Fruit fly (Drosophila melanogaster) whole organism, pupa: ENCODE measurements around the gene CG7246.

Source experiments
- CG10348 ChIP-seq: fragments of 200-800 bp; sonication (Bioruptor generic); IDR thresholded peaks from 2 replicates; pipeline ENCODE4 v1.3.6; 2022; ENCODE audit warnings: missing biosample characterization, missing genetic modification characterization
- CG12605 ChIP-seq: fragments of 200-800 bp; sonication (Bioruptor generic); IDR thresholded peaks from 2 replicates; pipeline ENCODE4 v1.3.6; 2022; ENCODE audit warnings: missing biosample characterization, missing genetic modification characterization
- CG13204 ChIP-seq: fragments of 200-800 bp; sonication (Bioruptor generic); optimal IDR thresholded peaks from 2 replicates; lab custom pipeline; 2018; ENCODE audit warnings: missing biosample characterization, mild to moderate bottlenecking, missing genetic modification characterization, moderate library complexity
- CG14655 ChIP-seq: fragments of 200-800 bp; sonication (Bioruptor generic); optimal IDR thresholded peaks from 3 replicates; lab custom pipeline; 2017; ENCODE audit warnings: mild to moderate bottlenecking, missing biosample characterization, missing genetic modification reagents, missing genetic modification characterization
- CG15710 ChIP-seq: fragments of 200-800 bp; sonication (Bioruptor generic); optimal IDR thresholded peaks from 2 replicates; lab custom pipeline; 2018; ENCODE audit warnings: missing biosample characterization, mild to moderate bottlenecking, missing genetic modification characterization, moderate library complexity
- CG17806 ChIP-seq: fragments of 200-800 bp; sonication (Bioruptor generic); optimal IDR thresholded peaks from 2 replicates; lab custom pipeline; 2018; ENCODE audit warnings: missing biosample characterization, mild to moderate bottlenecking, missing genetic modification characterization, moderate library complexity
- CG32121 ChIP-seq: fragments of 200-800 bp; sonication (Bioruptor generic); IDR thresholded peaks from 2 replicates; pipeline ENCODE4 v1.3.6; 2022; ENCODE audit warnings: missing biosample characterization, missing genetic modification characterization
- CG34367 ChIP-seq: fragments of 200-800 bp; sonication (Bioruptor generic); optimal IDR thresholded peaks from 2 replicates; lab custom pipeline; 2018; ENCODE audit warnings: missing biosample characterization, mild to moderate bottlenecking, missing genetic modification characterization
- CG4496 ChIP-seq: fragments of 200-800 bp; sonication (Bioruptor generic); IDR thresholded peaks from 3 replicates; pipeline ENCODE4 v1.3.6; 2022; ENCODE audit warnings: missing biosample characterization, missing genetic modification characterization
- CG8159 ChIP-seq: fragments of 200-800 bp; sonication (Bioruptor generic); optimal IDR thresholded peaks from 3 replicates; lab custom pipeline; 2018; ENCODE audit warnings: missing biosample characterization, mild to moderate bottlenecking, missing genetic modification characterization, moderate library complexity
- CG8301 ChIP-seq: fragments of 200-800 bp; sonication (Bioruptor generic); optimal IDR thresholded peaks from 2 replicates; lab custom pipeline; 2018; ENCODE audit warnings: missing biosample characterization, mild to moderate bottlenecking, missing genetic modification characterization
- CG9948 ChIP-seq: fragments of 200-800 bp; sonication (Bioruptor generic); optimal IDR thresholded peaks from 2 replicates; lab custom pipeline; 2018; ENCODE audit warnings: missing biosample characterization, mild to moderate bottlenecking, missing genetic modification characterization, moderate library complexity
- D1 ChIP-seq: fragments of 200-800 bp; sonication (Bioruptor generic); optimal IDR thresholded peaks from 2 replicates; lab custom pipeline; 2018; ENCODE audit warnings: missing biosample characterization, mild to moderate bottlenecking, missing genetic modification characterization, moderate library complexity
- EcR ChIP-seq: fragments of 200-800 bp; sonication (Bioruptor generic); optimal IDR thresholded peaks from 3 replicates; lab custom pipeline; 2019; ENCODE audit warnings: missing biosample characterization, missing genetic modification characterization, mild to moderate bottlenecking, moderate library complexity, missing genetic modification reagents
- Ets98B ChIP-seq: fragments of 200-800 bp; sonication (Bioruptor generic); IDR thresholded peaks from 2 replicates; pipeline ENCODE4 v1.3.6; 2022; ENCODE audit warnings: missing biosample characterization, missing genetic modification characterization
- Pif1A ChIP-seq: fragments of 200-800 bp; sonication (Bioruptor generic); optimal IDR thresholded peaks from 3 replicates; lab custom pipeline; 2016; ENCODE audit warnings: missing biosample characterization, missing genetic modification characterization
- Pif1B ChIP-seq: fragments of 200-800 bp; sonication (Bioruptor generic); optimal IDR thresholded peaks from 3 replicates; lab custom pipeline; 2016; ENCODE audit warnings: missing biosample characterization, missing genetic modification characterization
- Snoo ChIP-seq: fragments of 200-800 bp; sonication (Bioruptor generic); optimal IDR thresholded peaks from 3 replicates; lab custom pipeline; 2017; ENCODE audit warnings: missing biosample characterization, mild to moderate bottlenecking, missing genetic modification characterization, inconsistent platforms
- fd96Ca ChIP-seq: fragments of 200-800 bp; sonication (Bioruptor generic); IDR thresholded peaks from 3 replicates; pipeline ENCODE4 v1.3.6; 2022; ENCODE audit warnings: missing biosample characterization, missing genetic modification characterization
- gl ChIP-seq: fragments of 200-800 bp; sonication (Bioruptor generic); optimal IDR thresholded peaks from 2 replicates; lab custom pipeline; 2018; ENCODE audit warnings: missing biosample characterization, mild to moderate bottlenecking, missing genetic modification characterization
- rn ChIP-seq: fragments of 200-800 bp; sonication (Bioruptor generic); IDR thresholded peaks from 2 replicates; pipeline ENCODE4 v1.3.6; 2022; ENCODE audit warnings: missing biosample characterization, missing genetic modification characterization

CG7246 gene

DNA sequence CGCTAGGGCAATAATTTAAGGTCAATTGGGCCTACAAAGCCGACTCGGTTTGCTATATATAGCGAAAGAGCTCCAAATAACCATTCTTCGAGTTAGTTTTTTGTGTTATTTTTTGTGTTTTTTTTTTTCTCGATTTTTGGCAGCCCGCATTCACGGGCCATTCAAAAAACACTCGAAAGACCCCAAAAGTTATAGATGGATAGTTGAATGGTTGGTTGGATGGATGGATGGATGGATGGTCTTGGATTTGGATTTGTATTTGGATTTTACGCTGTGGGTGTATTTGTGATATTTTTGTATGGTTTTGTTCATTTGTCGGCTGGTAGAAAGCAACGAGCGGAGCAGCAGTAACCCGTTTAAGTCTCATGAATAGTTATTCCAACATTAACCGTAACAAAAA is 16.8 kb downstream of the CG7246 start:
- TF ChIP-seq Pif1B (GFP tag; lab: Kevin White, UChicago) (no peak), CG13204 (GFP tag; lab: Kevin White, UChicago) (no peak), Snoo (tag; lab: Kevin White, UChicago) (no peak), CG32121 (no peak), CG4496 (no peak), Ets98B (GFP tag; lab: Robert Waterston, UW) (no peak), gl (tag; lab: Kevin White, UChicago) (no peak), CG8159 (tag; lab: Kevin White, UChicago) (no peak)

DNA sequence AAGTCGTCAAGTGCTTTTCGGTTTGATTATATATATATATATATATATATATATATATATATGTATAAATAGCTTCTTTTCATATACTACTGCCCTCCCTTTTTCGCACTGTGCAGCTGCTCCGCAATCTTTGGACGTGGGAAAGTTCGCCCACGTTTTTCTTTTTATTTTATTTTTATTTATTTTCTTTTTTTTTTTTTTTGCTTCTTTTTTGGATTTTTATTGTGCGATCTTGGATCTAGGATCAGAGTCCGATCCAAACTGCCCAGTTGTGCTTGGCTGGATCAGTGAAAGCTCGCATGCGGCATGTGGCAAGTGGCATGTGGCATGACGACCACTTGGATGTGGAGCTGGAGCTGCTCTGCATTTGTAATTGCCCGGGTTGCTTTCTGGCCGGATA is 17.4 kb downstream of the CG7246 start:
- no peak for TF ChIP-seq CG12605 (GFP tag; lab: Robert Waterston, UW)
- TF ChIP-seq Snoo (tag; lab: Kevin White, UChicago): no peak
- TF ChIP-seq rn (GFP tag; lab: Robert Waterston, UW): no peak
- TF ChIP-seq CG15710 (tag; lab: Kevin White, UChicago): no peak
- no peak for TF ChIP-seq CG34367 (tag; lab: Kevin White, UChicago)
- TF ChIP-seq CG10348 (GFP tag; lab: Robert Waterston, UW): no peak

DNA sequence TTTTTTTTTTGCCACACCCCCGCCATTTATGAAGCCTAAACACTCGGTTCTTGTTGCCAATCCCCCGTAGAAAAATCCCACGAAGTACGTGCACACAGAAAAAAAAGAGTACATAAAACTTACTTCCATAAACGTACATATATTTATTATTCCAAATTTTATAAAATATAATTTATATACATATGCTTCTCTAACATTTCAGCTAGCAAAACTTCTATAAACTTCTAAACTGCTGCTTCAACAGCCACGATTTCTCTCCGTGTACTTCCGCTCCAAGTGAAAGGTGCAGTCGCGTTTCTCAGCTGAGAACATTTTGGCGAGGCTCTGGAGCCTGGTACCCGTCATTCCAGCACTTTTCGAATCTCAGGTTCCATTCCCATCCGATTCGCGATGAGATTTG is 18.2 kb downstream of the CG7246 start:
- TF ChIP-seq CG4496 (peak; percentile 83), CG14655 (GFP tag; lab: Kevin White, UChicago) (peak; percentile 45), CG13204 (GFP tag; lab: Kevin White, UChicago) (no peak), CG17806 (tag; lab: Kevin White, UChicago) (peak; percentile 26), rn (GFP tag; lab: Robert Waterston, UW) (peak; percentile 5; the same call in 1 of the 2 replicates), Pif1A (peak; percentile 29), CG32121 (peak; percentile 74), CG8301 (peak; percentile 37), EcR (no peak), Ets98B (GFP tag; lab: Robert Waterston, UW) (peak; percentile 61), Snoo (tag; lab: Kevin White, UChicago) (peak; percentile 44), CG8159 (tag; lab: Kevin White, UChicago) (peak; percentile 40), Pif1B (GFP tag; lab: Kevin White, UChicago) (peak; percentile 73), gl (tag; lab: Kevin White, UChicago) (no peak), D1 (tag; lab: Kevin White, UChicago) (no peak), fd96Ca (GFP tag; lab: Robert Waterston, UW) (peak; percentile 73), CG34367 (tag; lab: Kevin White, UChicago) (no peak), CG10348 (GFP tag; lab: Robert Waterston, UW) (no peak), CG12605 (GFP tag; lab: Robert Waterston, UW) (peak; percentile 72), CG15710 (tag; lab: Kevin White, UChicago) (peak; percentile 57), CG9948 (tag; lab: Kevin White, UChicago) (peak; percentile 38)

DNA sequence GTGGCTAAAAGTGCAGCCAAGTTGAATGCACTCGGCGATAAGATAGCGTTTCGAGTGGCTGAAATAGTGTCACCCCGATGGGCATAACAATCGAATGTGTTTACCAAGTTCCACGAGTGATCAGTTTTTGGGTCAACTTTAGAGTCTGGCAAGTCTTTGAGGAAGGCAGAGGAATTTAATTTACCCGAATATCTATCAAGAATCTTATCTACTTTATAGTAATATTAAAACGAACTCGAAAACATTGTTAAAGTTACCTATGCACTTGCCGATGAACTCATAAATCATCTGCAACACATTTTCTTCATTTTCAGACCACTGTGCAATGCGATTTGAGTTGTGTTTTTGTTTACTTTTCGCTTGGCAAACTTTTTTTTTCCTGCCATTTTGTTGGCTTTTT is 19.6 kb downstream of the CG7246 start:
- TF ChIP-seq Pif1A: peak; percentile 53
- no peak for TF ChIP-seq CG12605 (GFP tag; lab: Robert Waterston, UW)
- no peak for TF ChIP-seq CG34367 (tag; lab: Kevin White, UChicago)
- TF ChIP-seq EcR: peak; percentile 62
- TF ChIP-seq CG32121: peak; percentile 48
- peak; percentile 32 for TF ChIP-seq CG14655 (GFP tag; lab: Kevin White, UChicago)
- peak; percentile 28 for TF ChIP-seq CG8301
- TF ChIP-seq Pif1B (GFP tag; lab: Kevin White, UChicago): peak; percentile 22
- TF ChIP-seq CG15710 (tag; lab: Kevin White, UChicago): peak; percentile 3
- TF ChIP-seq Ets98B (GFP tag; lab: Robert Waterston, UW): peak; percentile 12; the same call in 1 of the 2 replicates
- peak; percentile 6 for TF ChIP-seq CG9948 (tag; lab: Kevin White, UChicago)
- TF ChIP-seq CG8159 (tag; lab: Kevin White, UChicago): peak; percentile 46
- TF ChIP-seq CG17806 (tag; lab: Kevin White, UChicago): no peak
- TF ChIP-seq fd96Ca (GFP tag; lab: Robert Waterston, UW): peak; percentile 31; the same call in 1 of the 3 replicates
- no peak for TF ChIP-seq gl (tag; lab: Kevin White, UChicago)

DNA sequence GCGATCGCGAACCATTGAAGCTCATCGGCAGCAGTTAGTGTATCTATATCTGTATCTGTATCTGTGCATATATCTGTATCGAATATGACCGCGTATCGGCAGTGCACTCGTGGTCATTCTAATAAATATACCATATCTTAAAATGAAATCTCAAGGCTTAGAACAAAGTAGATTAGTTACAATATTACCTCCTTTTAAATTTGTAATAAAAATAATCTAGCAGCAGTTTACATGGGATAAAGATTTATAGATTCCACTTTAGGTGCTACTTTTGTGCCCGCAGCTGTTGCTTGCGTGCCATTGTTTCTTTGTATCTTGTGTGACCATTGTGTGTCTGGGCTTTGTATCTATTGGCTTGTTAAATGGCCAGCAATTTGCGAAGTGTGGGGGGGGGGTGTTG is 20.8 kb downstream of the CG7246 start:
- peak; percentile 62 for TF ChIP-seq gl (tag; lab: Kevin White, UChicago)
- peak; percentile 83 for TF ChIP-seq CG34367 (tag; lab: Kevin White, UChicago)
- peak; percentile 88 for TF ChIP-seq CG8301
- TF ChIP-seq fd96Ca (GFP tag; lab: Robert Waterston, UW): peak; percentile 79
- TF ChIP-seq CG9948 (tag; lab: Kevin White, UChicago): peak; percentile 82
- peak; percentile 86 for TF ChIP-seq CG8159 (tag; lab: Kevin White, UChicago)
- TF ChIP-seq rn (GFP tag; lab: Robert Waterston, UW): peak; percentile 65; the same call in 1 of the 2 replicates
- TF ChIP-seq CG17806 (tag; lab: Kevin White, UChicago): peak; percentile 83
- peak; percentile 4 for TF ChIP-seq EcR
- peak; percentile 54 for TF ChIP-seq CG13204 (GFP tag; lab: Kevin White, UChicago)
- TF ChIP-seq D1 (tag; lab: Kevin White, UChicago): peak; percentile 64
- peak; percentile 88 for TF ChIP-seq CG4496
- TF ChIP-seq CG14655 (GFP tag; lab: Kevin White, UChicago): peak; percentile 88
- TF ChIP-seq CG15710 (tag; lab: Kevin White, UChicago): peak; percentile 86
- TF ChIP-seq Snoo (tag; lab: Kevin White, UChicago): peak; percentile 83
- peak; percentile 72 for TF ChIP-seq Pif1A
- TF ChIP-seq CG12605 (GFP tag; lab: Robert Waterston, UW): peak; percentile 81
- TF ChIP-seq Pif1B (GFP tag; lab: Kevin White, UChicago): peak; percentile 74
- TF ChIP-seq CG32121: peak; percentile 87
- peak; percentile 83 for TF ChIP-seq Ets98B (GFP tag; lab: Robert Waterston, UW)
- no peak for TF ChIP-seq CG10348 (GFP tag; lab: Robert Waterston, UW)
